Worm (Caenorhabditis elegans) whole organism, young adult: ENCODE data around the gene C14B9.2.

Experiments used
- B0261.1 ChIP-seq: sonication (generic microtip); optimal IDR thresholded peaks from 2 replicates; lab custom pipeline; 2016; ENCODE audit warnings: mild to moderate bottlenecking, missing genetic modification characterization, moderate library complexity, missing compliant biosample characterization
- B0336.3 ChIP-seq: fragments of 200-800 bp; sonication (Bioruptor generic); IDR thresholded peaks from 2 replicates; pipeline ENCODE4 v1.3.6; 2022; ENCODE audit warnings: missing genetic modification characterization, missing compliant biosample characterization
- D2030.7 ChIP-seq: fragments of 200-800 bp; sonication (Bioruptor generic); IDR thresholded peaks from 2 replicates; pipeline ENCODE4 v1.3.6; 2022; ENCODE audit warnings: missing genetic modification reagents, missing genetic modification characterization, missing compliant biosample characterization
- F10E7.11 ChIP-seq: sonication (generic microtip); optimal IDR thresholded peaks from 2 replicates; lab custom pipeline; 2017; ENCODE audit warnings: mild to moderate bottlenecking, missing genetic modification characterization, moderate library complexity, missing compliant biosample characterization
- F22D6.2 ChIP-seq: sonication (generic microtip); optimal IDR thresholded peaks from 2 replicates; lab custom pipeline; 2016; ENCODE audit warnings: mild to moderate bottlenecking, missing genetic modification characterization, missing compliant biosample characterization
- F23B12.7 ChIP-seq: sonication (generic microtip); optimal IDR thresholded peaks from 2 replicates; lab custom pipeline; 2017; ENCODE audit warnings: missing genetic modification characterization, mild to moderate bottlenecking, missing compliant biosample characterization, antibody characterized with exemption, moderate library complexity; ENCODE audit not compliant: insufficient read depth
- F33H1.4 ChIP-seq: fragments of 200-800 bp; sonication (Bioruptor generic); IDR thresholded peaks from 2 replicates; pipeline ENCODE4 v1.3.6; 2022; ENCODE audit warnings: missing genetic modification reagents, missing genetic modification characterization, missing compliant biosample characterization
- F39B2.1 ChIP-seq: fragments of 200-800 bp; sonication (Bioruptor generic); IDR thresholded peaks from 2 replicates; pipeline ENCODE4 v1.3.6; 2022; ENCODE audit warnings: missing genetic modification reagents, missing genetic modification characterization, missing compliant biosample characterization
- T26A5.8 ChIP-seq: sonication (generic microtip); optimal IDR thresholded peaks from 2 replicates; lab custom pipeline; 2016; ENCODE audit warnings: missing genetic modification characterization, missing compliant biosample characterization
- Y79H2A.3 ChIP-seq: fragments of 200-800 bp; sonication (Bioruptor generic); conservative IDR thresholded peaks from 2 replicates; pipeline ENCODE4 v1.3.6; 2022; ENCODE audit warnings: missing genetic modification reagents, missing genetic modification characterization, missing compliant biosample characterization
- athp-1 ChIP-seq: sonication (generic microtip); optimal IDR thresholded peaks from 2 replicates; lab custom pipeline; 2017; ENCODE audit warnings: mild to moderate bottlenecking, missing genetic modification characterization, missing compliant biosample characterization
- attf-5 ChIP-seq: fragments of 200-800 bp; sonication (Bioruptor generic); optimal IDR thresholded peaks from 2 replicates; lab custom pipeline; 2018; ENCODE audit warnings: mild to moderate bottlenecking, missing genetic modification characterization, missing compliant biosample characterization
- bed-1 ChIP-seq: fragments of 200-800 bp; sonication (Bioruptor generic); IDR thresholded peaks from 2 replicates; pipeline ENCODE4 v1.3.6; 2022; ENCODE audit warnings: missing genetic modification reagents, missing genetic modification characterization, missing compliant biosample characterization
- ceh-100 ChIP-seq: fragments of 200-800 bp; sonication (Bioruptor generic); IDR thresholded peaks from 2 replicates; pipeline ENCODE4 v1.3.6; 2022; ENCODE audit warnings: missing genetic modification reagents, missing genetic modification characterization, missing compliant biosample characterization
- ceh-91 ChIP-seq: fragments of 200-800 bp; sonication (Bioruptor generic); IDR thresholded peaks from 2 replicates; pipeline ENCODE4 v1.3.6; 2022; ENCODE audit warnings: missing genetic modification reagents, missing genetic modification characterization, missing compliant biosample characterization
- dpff-1 ChIP-seq: sonication (generic microtip); optimal IDR thresholded peaks from 2 replicates; lab custom pipeline; 2017; ENCODE audit warnings: mild to moderate bottlenecking, missing genetic modification characterization, missing compliant biosample characterization
- dpl-1 ChIP-seq: fragments of 150-350 bp; optimal IDR thresholded peaks from 2 replicates; lab custom pipeline; 2014; ENCODE audit warnings: missing biosample characterization, missing genetic modification reagents, missing genetic modification characterization
- efl-1 ChIP-seq: fragments of 150-350 bp; optimal IDR thresholded peaks from 2 replicates; lab custom pipeline; 2014; ENCODE audit warnings: missing biosample characterization, missing genetic modification reagents, missing genetic modification characterization
- egl-18 ChIP-seq: fragments of 200-800 bp; sonication (Bioruptor generic); IDR thresholded peaks from 2 replicates; pipeline ENCODE4 v1.3.6; 2022; ENCODE audit warnings: missing genetic modification reagents, missing genetic modification characterization, missing compliant biosample characterization
- ekl-4 ChIP-seq: fragments of 200-800 bp; sonication (Bioruptor generic); IDR thresholded peaks from 2 replicates; pipeline ENCODE4 v1.3.6; 2022; ENCODE audit warnings: missing genetic modification reagents, missing genetic modification characterization, missing compliant biosample characterization
- fkh-3 ChIP-seq: sonication (generic microtip); optimal IDR thresholded peaks from 2 replicates; lab custom pipeline; 2016; ENCODE audit warnings: mild to moderate bottlenecking, missing genetic modification characterization, missing compliant biosample characterization
- hmg-1.2 ChIP-seq: fragments of 200-800 bp; sonication (Bioruptor generic); IDR thresholded peaks from 2 replicates; pipeline ENCODE4 v1.3.6; 2022; ENCODE audit warnings: missing genetic modification reagents, missing genetic modification characterization, missing compliant biosample characterization
- hmg-20 ChIP-seq: fragments of 200-800 bp; sonication (Bioruptor generic); IDR thresholded peaks from 2 replicates; pipeline ENCODE4 v1.3.6; 2022; ENCODE audit warnings: missing genetic modification reagents, missing genetic modification characterization, missing compliant biosample characterization
- hrde-1 ChIP-seq: sonication (generic microtip); optimal IDR thresholded peaks from 2 replicates; lab custom pipeline; 2016; ENCODE audit warnings: missing genetic modification characterization, mild to moderate bottlenecking, missing compliant biosample characterization, moderate library complexity, missing genotype, missing genetic modification reagents, borderline replicate concordance
- let-607 ChIP-seq, 2 experiments: fragments of 200-800 bp in 1 of 2; sonication (Bioruptor generic) in 1 of 2; sonication (generic microtip) in 1 of 2; optimal IDR thresholded peaks; 2 replicates each; lab custom pipeline; 2016 to 2018; ENCODE audit warnings: mild to moderate bottlenecking in 2 of 2, missing compliant biosample characterization in 2 of 2, missing genetic modification characterization in 2 of 2, moderate library complexity in 2 of 2, missing genotype in 1 of 2
- lir-1 ChIP-seq: fragments of 200-800 bp; sonication (Bioruptor generic); conservative IDR thresholded peaks from 2 replicates; pipeline ENCODE4 v1.3.6; 2022; ENCODE audit warnings: missing genetic modification reagents, missing genetic modification characterization, missing compliant biosample characterization
- madf-10 ChIP-seq: sonication (generic microtip); optimal IDR thresholded peaks from 2 replicates; lab custom pipeline; 2016; ENCODE audit warnings: mild to moderate bottlenecking, missing genetic modification characterization, missing compliant biosample characterization
- mel-28 ChIP-seq: sonication (generic microtip); optimal IDR thresholded peaks from 2 replicates; lab custom pipeline; 2016; ENCODE audit warnings: borderline replicate concordance, mild to moderate bottlenecking, missing genetic modification characterization, missing compliant biosample characterization
- mes-4 ChIP-seq: sonication (generic microtip); optimal IDR thresholded peaks from 2 replicates; lab custom pipeline; 2016; ENCODE audit warnings: missing genotype, missing genetic modification characterization, missing compliant biosample characterization
- nfya-2 ChIP-seq: fragments of 200-800 bp; sonication (Bioruptor generic); IDR thresholded peaks from 2 replicates; pipeline ENCODE4 v1.3.6; 2022; ENCODE audit warnings: missing genetic modification reagents, missing genetic modification characterization, missing compliant biosample characterization
- nfyb-1 ChIP-seq: fragments of 200-800 bp; sonication (Bioruptor generic); IDR thresholded peaks from 2 replicates; pipeline ENCODE4 v1.3.6; 2022; ENCODE audit warnings: missing genetic modification reagents, missing genetic modification characterization, missing compliant biosample characterization
- pbrm-1 ChIP-seq: fragments of 200-800 bp; sonication (Bioruptor generic); IDR thresholded peaks from 2 replicates; pipeline ENCODE4 v1.3.6; 2022; ENCODE audit warnings: missing genetic modification reagents, missing genetic modification characterization, missing compliant biosample characterization
- pha-4 ChIP-seq: fragments of 150-350 bp; sonication (generic microtip); optimal IDR thresholded peaks from 2 replicates; lab custom pipeline; 2014; ENCODE audit warnings: missing biosample characterization, missing genetic modification reagents, missing genetic modification characterization
- repo-1 ChIP-seq: sonication (generic microtip); optimal IDR thresholded peaks from 2 replicates; lab custom pipeline; 2017; ENCODE audit warnings: mild to moderate bottlenecking, missing genetic modification characterization, missing compliant biosample characterization
- snpc-1.1 ChIP-seq: sonication (generic microtip); optimal IDR thresholded peaks from 2 replicates; lab custom pipeline; 2017; ENCODE audit warnings: missing genetic modification characterization, mild to moderate bottlenecking, missing compliant biosample characterization, antibody characterized with exemption, moderate library complexity, missing genotype, missing genetic modification reagents; ENCODE audit not compliant: insufficient read depth
- tbx-9 ChIP-seq: sonication (generic microtip); optimal IDR thresholded peaks from 2 replicates; lab custom pipeline; 2016; ENCODE audit warnings: borderline replicate concordance, missing genetic modification characterization, inconsistent platforms, missing compliant biosample characterization
- tlf-1 ChIP-seq: fragments of 200-800 bp; sonication (Bioruptor generic); optimal IDR thresholded peaks from 2 replicates; lab custom pipeline; 2018; ENCODE audit warnings: mild to moderate bottlenecking, missing genetic modification characterization, missing compliant biosample characterization
- unc-130 ChIP-seq: sonication (generic microtip); optimal IDR thresholded peaks from 2 replicates; lab custom pipeline; 2016; ENCODE audit warnings: missing genetic modification reagents, missing genetic modification characterization, missing compliant biosample characterization
- xnd-1 ChIP-seq: sonication (generic microtip); optimal IDR thresholded peaks from 2 replicates; lab custom pipeline; 2016; ENCODE audit warnings: missing genotype, missing genetic modification reagents, missing genetic modification characterization, missing compliant biosample characterization
- ztf-18 ChIP-seq: sonication (generic microtip); optimal IDR thresholded peaks from 2 replicates; lab custom pipeline; 2016; ENCODE audit warnings: missing genotype, mild to moderate bottlenecking, missing genetic modification characterization, missing compliant biosample characterization
- ztf-3 ChIP-seq: fragments of 200-800 bp; sonication (Bioruptor generic); optimal IDR thresholded peaks from 2 replicates; lab custom pipeline; 2018; ENCODE audit warnings: mild to moderate bottlenecking, missing genetic modification characterization, missing compliant biosample characterization

The C14B9.2 gene

DNA sequence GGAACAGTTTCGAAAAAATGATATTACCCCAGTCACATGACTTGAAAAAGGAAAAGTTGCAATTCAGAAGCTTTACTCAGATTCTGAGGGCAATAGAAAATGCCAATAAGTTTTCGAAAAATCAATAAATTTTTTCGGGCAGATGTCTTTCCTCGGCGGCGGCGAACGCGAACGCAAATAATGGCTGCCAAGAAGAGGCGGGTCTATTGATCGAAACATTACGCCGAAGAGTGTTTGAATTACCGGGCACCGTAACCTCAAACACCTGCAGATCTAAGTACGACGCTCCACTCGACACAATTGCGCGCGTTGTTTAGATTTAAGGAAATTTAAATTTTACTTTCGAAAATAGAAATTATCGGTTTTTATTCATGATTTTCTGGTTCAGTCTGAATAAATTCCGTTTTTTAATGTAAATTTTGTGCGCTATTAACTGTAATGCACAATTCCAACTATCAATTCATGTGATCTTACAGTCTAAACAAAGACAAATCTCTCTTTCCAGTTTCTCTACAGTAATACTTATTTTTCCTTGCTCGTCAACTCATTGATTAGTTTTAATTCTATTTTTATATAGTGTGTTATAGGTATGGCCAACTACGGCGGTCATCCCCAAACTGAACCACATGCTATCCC, 30.4 kb downstream of the C14B9.2 start, which contains the start of gene prp-8 (continued):
- TF ChIP-seq B0261.1 (tag; lab: Kevin White, UChicago) (peak; percentile 15), pha-4 (tag; lab: Kevin White, UChicago) (peak; percentile 85), lir-1 (GFP tag; lab: Robert Waterston, UW) (peak; percentile 67; the same call in 1 of the 2 replicates), hmg-20 (GFP tag; lab: Robert Waterston, UW) (no peak), bed-1 (no peak), ceh-91 (GFP tag; lab: Robert Waterston, UW) (peak; percentile 56), ztf-3 (GFP tag; lab: Kevin White, UChicago) (no peak), D2030.7 (GFP tag; lab: Robert Waterston, UW) (peak; percentile 46), nfya-2 (no peak), efl-1 (GFP tag; lab: Kevin White, UChicago) (peak; percentile 74), hmg-1.2 (peak; percentile 60), mel-28 (tag; lab: Kevin White, UChicago) (no peak), F39B2.1 (GFP tag; lab: Robert Waterston, UW) (no peak), F10E7.11 (tag; lab: Kevin White, UChicago) (no peak), tlf-1 (peak; percentile 44), nfyb-1 (GFP tag; lab: Robert Waterston, UW) (peak; percentile 88), ceh-100 (GFP tag; lab: Robert Waterston, UW) (peak; percentile 17; the same call in 1 of the 2 replicates), let-607 (tag; optimal IDR thresholded peaks at IDR 0.05; lab: Kevin White, UChicago) (peak; percentile 20 to 30), fkh-3 (tag; lab: Kevin White, UChicago) (no peak), F22D6.2 (tag; lab: Kevin White, UChicago) (no peak), mes-4 (tag; lab: Kevin White, UChicago) (no peak), dpff-1 (no peak), athp-1 (peak; percentile 71), snpc-1.1 (tag; lab: Kevin White, UChicago) (no peak), ekl-4 (peak; percentile 51), T26A5.8 (tag; lab: Kevin White, UChicago) (no peak), madf-10 (tag; lab: Kevin White, UChicago) (peak; percentile 80), attf-5 (GFP tag; lab: Kevin White, UChicago) (peak; percentile 98), pbrm-1 (GFP tag; lab: Robert Waterston, UW) (peak; percentile 43; the same call in 1 of the 2 replicates), dpl-1 (GFP tag; lab: Kevin White, UChicago) (peak; percentile 79), unc-130 (GFP tag; lab: Kevin White, UChicago) (no peak), hrde-1 (tag; lab: Kevin White, UChicago) (no peak), repo-1 (tag; lab: Kevin White, UChicago) (no peak), F23B12.7 (tag; lab: Kevin White, UChicago) (peak; percentile 80)
- TF ChIP-seq, all 124 proteins: peak for 47

DNA sequence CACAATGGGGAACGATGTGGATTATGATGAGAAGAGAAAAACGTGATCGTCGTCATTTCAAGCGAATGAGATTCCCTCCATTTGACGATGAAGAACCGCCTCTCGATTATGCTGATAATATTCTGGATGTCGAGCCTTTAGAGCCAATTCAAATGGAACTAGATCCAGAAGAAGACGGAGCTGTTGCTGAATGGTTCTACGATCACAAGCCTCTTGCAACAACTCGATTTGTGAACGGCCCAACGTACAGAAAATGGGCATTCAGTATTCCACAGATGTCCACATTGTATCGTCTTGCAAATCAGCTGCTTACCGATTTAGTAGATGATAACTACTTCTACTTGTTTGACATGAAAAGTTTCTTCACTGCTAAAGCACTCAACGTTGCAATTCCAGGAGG, 31.3 kb downstream of the C14B9.2 start:
- no peak for TF ChIP-seq hmg-20 (GFP tag; lab: Robert Waterston, UW)
- no peak for TF ChIP-seq F33H1.4 (GFP tag; lab: Robert Waterston, UW)
- no peak for TF ChIP-seq Y79H2A.3 (GFP tag; lab: Robert Waterston, UW)
- TF ChIP-seq F10E7.11 (tag; lab: Kevin White, UChicago): no peak
- no peak for TF ChIP-seq xnd-1 (tag; lab: Kevin White, UChicago)
- no peak for TF ChIP-seq egl-18 (GFP tag; lab: Robert Waterston, UW)
- no peak for TF ChIP-seq ztf-18
- TF ChIP-seq B0336.3 (GFP tag; lab: Robert Waterston, UW): no peak
- no peak for TF ChIP-seq tbx-9 (tag; lab: Kevin White, UChicago)
- TF ChIP-seq, all 124 proteins: peak for 0
